Fruit fly (Drosophila melanogaster): ENCODE data around the gene MED11.

The MED11 gene

dm6 chr3L:18795056-18795841 lies 49.6 kb downstream of the MED11 start (continued):
- TF ChIP-seq CG3919 (GFP tag; optimal IDR thresholded peaks at IDR 0.05) (no peak), lz (GFP tag; optimal IDR thresholded peaks at IDR 0.05) (no peak), fkh (GFP tag; optimal IDR thresholded peaks at IDR 0.05) (peak; percentile 9), CG32006 (GFP tag; optimal IDR thresholded peaks at IDR 0.05) (peak; percentile 54), Hr39 (GFP tag; optimal IDR thresholded peaks at IDR 0.05) (no peak), Sox102F (GFP tag; optimal IDR thresholded peaks at IDR 0.05) (no peak), eg (GFP tag; IDR thresholded peaks at IDR 0.05) (peak; percentile 10; the same call in 1 of the 3 replicates), CG11294 (GFP tag; IDR thresholded peaks at IDR 0.05) (peak; percentile 30; the same call in 1 of the 2 replicates), Eip75B (GFP tag; optimal IDR thresholded peaks at IDR 0.05) (peak; percentile 8), fd59A (GFP tag; optimal IDR thresholded peaks at IDR 0.05) (no peak), ss (GFP tag; optimal IDR thresholded peaks at IDR 0.05) (no peak), salr (GFP tag; optimal IDR thresholded peaks at IDR 0.05) (no peak), Eip78C (GFP tag) (peak; percentile 74), OdsH (GFP tag; optimal IDR thresholded peaks at IDR 0.05) (peak; percentile 12), CG11902 (GFP tag; optimal IDR thresholded peaks at IDR 0.05) (no peak), pdm3 (GFP tag; optimal IDR thresholded peaks at IDR 0.05) (no peak), dsx (GFP tag; optimal IDR thresholded peaks at IDR 0.05; ENCODE audit: poor library complexity, severe bottlenecking) (no peak), CG6854 (GFP tag; optimal IDR thresholded peaks at IDR 0.05) (no peak), esn (GFP tag; optimal IDR thresholded peaks at IDR 0.05) (no peak), CG11762 (GFP tag; optimal IDR thresholded peaks at IDR 0.05; ENCODE audit: insufficient read depth) (peak; percentile 6), Sox15 (GFP tag; optimal IDR thresholded peaks at IDR 0.05) (no peak), topi (GFP tag; optimal IDR thresholded peaks at IDR 0.05) (no peak), net (GFP tag; optimal IDR thresholded peaks at IDR 0.05) (no peak), CG16779 (tag; optimal IDR thresholded peaks at IDR 0.05) (no peak), fd85E (GFP tag; optimal IDR thresholded peaks at IDR 0.05) (no peak), Eip93F (GFP tag; optimal IDR thresholded peaks at IDR 0.05) (no peak), cyc (GFP tag; optimal IDR thresholded peaks at IDR 0.05) (no peak), Lpt (GFP tag; optimal IDR thresholded peaks at IDR 0.05) (no peak), svp (GFP tag) (peak; percentile 23), CG34406 (GFP tag; optimal IDR thresholded peaks at IDR 0.05) (no peak), CG10631 (GFP tag; optimal IDR thresholded peaks at IDR 0.05) (no peak), CG7368 (GFP tag; optimal IDR thresholded peaks at IDR 0.05) (no peak), spab (GFP tag; optimal IDR thresholded peaks at IDR 0.05) (no peak), acj6 (GFP tag; optimal IDR thresholded peaks at IDR 0.05) (no peak), dac (GFP tag; optimal IDR thresholded peaks at IDR 0.05) (no peak), Met (GFP tag; optimal IDR thresholded peaks at IDR 0.05) (no peak), CG8119 (GFP tag; IDR thresholded peaks at IDR 0.05) (no peak)
